Fruit fly (Drosophila melanogaster) whole organism: Measurements from ENCODE around the gene Sec24CD.

Experiments
- Dll ChIP-seq: fragments of >200 bp; optimal IDR thresholded peaks from 2 replicates; lab custom pipeline; 2017
- pan ChIP-seq: fragments of >200 bp; optimal IDR thresholded peaks from 2 replicates; lab custom pipeline; 2017
- usp ChIP-seq: fragments of >200 bp; optimal IDR thresholded peaks from 2 replicates; lab custom pipeline; 2017; ENCODE audit warnings: missing biosample characterization, missing genetic modification characterization, mixed read lengths

DNA sequence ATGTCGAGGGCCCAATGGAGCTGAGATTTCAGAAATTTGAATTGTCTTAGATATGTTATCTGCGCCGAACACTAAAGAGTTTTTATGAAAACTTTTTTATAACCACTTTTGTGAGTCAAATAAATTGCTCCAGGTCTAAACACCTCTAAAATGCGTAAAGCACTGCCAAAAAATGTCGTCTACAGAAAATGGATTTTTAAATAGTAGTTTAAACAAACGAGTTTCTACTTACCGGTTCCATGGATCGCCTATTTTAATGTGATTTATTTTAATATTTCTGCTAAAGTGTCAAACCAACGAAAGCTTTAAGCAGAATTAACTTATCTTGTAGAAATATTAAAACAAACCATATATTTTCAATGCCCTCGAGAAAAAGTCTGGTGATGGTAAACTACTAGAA, 30.6 kb downstream of the Sec24CD start, which contains the start of gene CG31668:
- TF ChIP-seq usp (GFP tag; lab: Kevin White, UChicago) (no peak), pan (lab: Kevin White, UChicago) (no peak), Dll (lab: Kevin White, UChicago) (no peak)
